Fruit fly (Drosophila melanogaster) Kc167 (cell line): ENCODE results near the gene CG1428.

Experiments used
- Myc ChIP-seq: fragments of >200 bp; optimal IDR thresholded peaks from 2 replicates; lab custom pipeline; 2017; ENCODE audit warnings: missing external identifiers
- Sin3A ChIP-seq: fragments of >200 bp; optimal IDR thresholded peaks from 2 replicates; lab custom pipeline; 2018; ENCODE audit warnings: missing external identifiers
- h ChIP-seq: fragments of >200 bp; optimal IDR thresholded peaks from 3 replicates; lab custom pipeline; 2018; ENCODE audit warnings: missing external identifiers

- no peak for TF ChIP-seq h (lab: Kevin White, UChicago)
- no peak for TF ChIP-seq Sin3A (lab: Kevin White, UChicago)
- TF ChIP-seq Myc (lab: Kevin White, UChicago), result no peak
Observed at dm6 chr2L:21898189-21898588, 7.9 kb upstream of the CG1428 start, which contains the start of gene CG11629.
